Worm (Caenorhabditis elegans): Measurements from ENCODE around the gene madf-4.

ce11 chrV:9982568-9982967 lies 20.3 kb upstream of the madf-4 start, which contains the start of gene C27H6.9:
- TF ChIP-seq flt-1 (GFP tag; IDR thresholded peaks at IDR 0.05) (no peak), T22C8.4 (GFP tag; IDR thresholded peaks at IDR 0.05) (no peak), ztf-29 (GFP tag; IDR thresholded peaks at IDR 0.05) (no peak), klf-2 (GFP tag; conservative IDR thresholded peaks at IDR 0.05) (no peak), tab-1 (GFP tag; IDR thresholded peaks at IDR 0.05) (no peak), ref-1 (GFP tag; conservative IDR thresholded peaks at IDR 0.05) (no peak), ztf-23 (GFP tag; IDR thresholded peaks at IDR 0.05) (no peak)

Measured in whole organism, midembryonic.